Fruit fly (Drosophila melanogaster) Kc167 (cell line): ENCODE data around the gene CG3434.

Source experiments
- Myc ChIP-seq: fragments of >200 bp; optimal IDR thresholded peaks from 2 replicates; lab custom pipeline; 2017; ENCODE audit warnings: missing external identifiers
- Sin3A ChIP-seq: fragments of >200 bp; optimal IDR thresholded peaks from 2 replicates; lab custom pipeline; 2018; ENCODE audit warnings: missing external identifiers
- h ChIP-seq: fragments of >200 bp; optimal IDR thresholded peaks from 3 replicates; lab custom pipeline; 2018; ENCODE audit warnings: missing external identifiers
- insv ChIP-seq: fragments of >200 bp; optimal IDR thresholded peaks from 3 replicates; lab custom pipeline; 2018; ENCODE audit warnings: missing external identifiers
- psq ChIP-seq: fragments of >200 bp; optimal IDR thresholded peaks from 2 replicates; lab custom pipeline; 2017; ENCODE audit warnings: missing external identifiers
- ttk ChIP-seq: sonication (Bioruptor generic); optimal IDR thresholded peaks from 2 replicates; lab custom pipeline; 2017; ENCODE audit warnings: missing external identifiers

Gene CG3434

DNA sequence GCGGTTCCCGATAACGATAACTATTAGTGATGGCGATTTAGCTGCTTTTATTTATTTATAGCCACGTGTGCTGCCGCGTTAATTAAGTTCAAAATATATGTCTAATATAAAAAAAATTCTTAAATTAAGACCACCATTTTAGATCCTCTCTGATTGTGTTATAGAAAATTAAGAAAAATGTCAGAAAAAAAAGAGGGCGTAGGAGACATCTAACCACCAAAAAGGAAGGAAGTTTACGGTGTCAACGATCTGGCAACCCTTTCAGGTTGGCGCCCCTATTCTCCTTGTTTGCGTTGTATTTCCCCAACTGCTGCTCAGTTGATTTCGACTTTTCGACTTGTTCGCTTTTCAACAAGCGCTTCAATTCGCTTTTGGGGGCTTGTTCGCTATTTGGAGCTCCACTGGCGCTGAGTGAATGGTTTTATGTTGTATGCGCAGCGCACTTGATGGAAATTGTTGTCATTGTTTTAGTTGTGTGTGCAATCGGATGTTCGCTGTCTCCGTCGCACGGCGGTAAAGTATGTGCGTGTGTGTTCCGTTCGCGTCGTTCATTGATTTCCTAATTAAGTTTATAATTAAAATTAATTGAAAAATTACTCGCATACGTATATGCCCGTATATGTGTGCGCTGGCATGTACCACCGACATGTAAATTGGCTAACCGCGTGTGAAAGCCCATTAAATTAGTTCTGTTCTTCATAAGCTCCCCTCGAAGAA, at the start of gene CG3434, which contains the start of gene CG44838:
Gene CG3434 (minus strand): TSS at position 25 of the 717 bp plus-strand sequence.
Gene CG44838 (plus strand): TSS at position 276 of the 717 bp plus-strand sequence.
- TF ChIP-seq Myc (lab: Kevin White, UChicago) (no peak), ttk (lab: Kevin White, UChicago) (no peak), insv (lab: Kevin White, UChicago) (no peak), psq (lab: Kevin White, UChicago) (no peak), Sin3A (lab: Kevin White, UChicago) (no peak), h (lab: Kevin White, UChicago) (no peak)

dm6 chr3L:9509037-9509830, 48.6 kb upstream of the CG3434 start, which contains the start of gene CG3408:
Gene CG3408, minus strand, starts transcription at chr3L:9509583.
- TF ChIP-seq Sin3A (lab: Kevin White, UChicago) (no peak), h (lab: Kevin White, UChicago) (no peak), Myc (lab: Kevin White, UChicago) (no peak), ttk (lab: Kevin White, UChicago) (no peak), insv (lab: Kevin White, UChicago) (no peak), psq (lab: Kevin White, UChicago) (no peak)

dm6 chr3L:9508653-9509036, 48.0 kb upstream of the CG3434 start:
- TF ChIP-seq h (lab: Kevin White, UChicago), result no peak

- TF ChIP-seq insv (lab: Kevin White, UChicago) (no peak), Myc (lab: Kevin White, UChicago) (no peak), psq (lab: Kevin White, UChicago) (no peak), ttk (lab: Kevin White, UChicago) (no peak), h (lab: Kevin White, UChicago) (no peak), Sin3A (lab: Kevin White, UChicago) (no peak)
These were observed 45.8 kb upstream of the CG3434 start for dm6 chr3L:9506421-9506820.

DNA sequence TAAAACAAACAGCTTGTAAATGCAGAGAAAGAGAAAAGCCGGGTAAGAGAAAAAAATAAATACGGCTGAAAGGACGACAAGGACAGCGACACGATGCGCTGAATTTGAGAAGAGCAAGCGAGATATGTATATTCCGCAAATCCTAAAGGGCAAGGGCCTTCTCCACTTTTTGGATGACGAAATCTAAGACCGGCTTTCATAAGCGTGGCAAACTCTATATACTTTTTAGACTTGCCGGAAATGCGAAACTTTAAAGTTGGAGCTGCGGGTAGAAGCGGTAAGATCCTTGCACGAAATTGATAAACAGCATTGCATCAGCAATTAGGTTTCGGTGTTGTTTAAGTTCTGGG, 45.1 kb upstream of the CG3434 start:
- no peak for TF ChIP-seq psq (lab: Kevin White, UChicago)
- TF ChIP-seq Myc (lab: Kevin White, UChicago), result no peak
- no peak for TF ChIP-seq h (lab: Kevin White, UChicago)
- TF ChIP-seq ttk (lab: Kevin White, UChicago), result no peak

DNA sequence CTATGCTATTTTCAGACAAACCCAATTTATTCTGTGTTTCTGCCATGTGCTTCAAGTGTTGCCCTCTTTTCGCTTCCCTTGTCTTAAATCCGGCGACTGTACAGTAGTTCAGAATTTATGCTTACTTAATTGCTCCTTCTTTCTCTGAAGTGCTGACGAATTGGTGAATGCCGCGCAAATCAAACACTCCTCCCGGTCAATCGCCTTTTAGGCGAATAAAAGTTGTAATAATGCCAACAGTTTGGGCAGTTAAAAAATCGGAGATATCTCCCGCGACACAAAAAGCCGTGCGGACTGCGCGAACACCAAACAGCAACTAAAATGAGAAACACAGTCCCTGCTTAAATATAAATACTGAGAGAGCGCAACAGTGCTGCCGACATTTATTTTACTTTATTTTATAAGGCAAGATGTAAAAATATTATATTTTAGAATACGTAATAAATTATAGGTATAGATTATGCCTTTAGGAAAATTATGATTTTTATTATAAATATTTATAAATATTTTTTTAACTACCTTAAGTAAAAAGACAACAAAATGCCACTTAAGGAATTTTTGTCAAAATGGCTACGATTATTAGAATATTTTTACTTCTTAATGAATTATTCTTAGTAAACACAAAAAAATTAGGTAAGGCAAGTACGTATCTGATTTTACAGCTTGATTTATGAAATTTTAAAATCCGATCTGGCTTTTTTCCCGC, 44.6 kb upstream of the CG3434 start, which contains the start of gene path:
Gene path (minus strand): TSS at position 322 of the 706 bp plus-strand sequence.
- TF ChIP-seq psq (lab: Kevin White, UChicago), result no peak
- no peak for TF ChIP-seq ttk (lab: Kevin White, UChicago)
- TF ChIP-seq insv (lab: Kevin White, UChicago), result no peak
- no peak for TF ChIP-seq h (lab: Kevin White, UChicago)
- TF ChIP-seq Myc (lab: Kevin White, UChicago), result no peak
- TF ChIP-seq Sin3A (lab: Kevin White, UChicago), result no peak

- TF ChIP-seq psq (lab: Kevin White, UChicago) (no peak), h (lab: Kevin White, UChicago) (no peak), Myc (lab: Kevin White, UChicago) (no peak), Sin3A (lab: Kevin White, UChicago) (no peak), ttk (lab: Kevin White, UChicago) (no peak), insv (lab: Kevin White, UChicago) (no peak)
These were observed 43.9 kb upstream of the CG3434 start for dm6 chr3L:9504530-9504929.

- TF ChIP-seq ttk (lab: Kevin White, UChicago), result no peak
- no peak for TF ChIP-seq insv (lab: Kevin White, UChicago)
- no peak for TF ChIP-seq Sin3A (lab: Kevin White, UChicago)
- TF ChIP-seq Myc (lab: Kevin White, UChicago), result no peak
- no peak for TF ChIP-seq h (lab: Kevin White, UChicago)
- no peak for TF ChIP-seq psq (lab: Kevin White, UChicago)
These were observed 43.1 kb upstream of the CG3434 start for dm6 chr3L:9503552-9504317.

dm6 chr3L:9502856-9503255, 42.3 kb upstream of the CG3434 start:
- TF ChIP-seq h (lab: Kevin White, UChicago) (no peak), ttk (lab: Kevin White, UChicago) (no peak), Sin3A (lab: Kevin White, UChicago) (no peak), insv (lab: Kevin White, UChicago) (no peak), psq (lab: Kevin White, UChicago) (no peak), Myc (lab: Kevin White, UChicago) (no peak)

- TF ChIP-seq h (lab: Kevin White, UChicago) (no peak), ttk (lab: Kevin White, UChicago) (no peak), Myc (lab: Kevin White, UChicago) (no peak), Sin3A (lab: Kevin White, UChicago) (no peak), psq (lab: Kevin White, UChicago) (no peak), insv (lab: Kevin White, UChicago) (no peak)
These were observed 41.7 kb upstream of the CG3434 start for dm6 chr3L:9502294-9502693.
